Fruit fly (Drosophila melanogaster): ENCODE measurements around the gene CG43050.

CG43050 gene

DNA sequence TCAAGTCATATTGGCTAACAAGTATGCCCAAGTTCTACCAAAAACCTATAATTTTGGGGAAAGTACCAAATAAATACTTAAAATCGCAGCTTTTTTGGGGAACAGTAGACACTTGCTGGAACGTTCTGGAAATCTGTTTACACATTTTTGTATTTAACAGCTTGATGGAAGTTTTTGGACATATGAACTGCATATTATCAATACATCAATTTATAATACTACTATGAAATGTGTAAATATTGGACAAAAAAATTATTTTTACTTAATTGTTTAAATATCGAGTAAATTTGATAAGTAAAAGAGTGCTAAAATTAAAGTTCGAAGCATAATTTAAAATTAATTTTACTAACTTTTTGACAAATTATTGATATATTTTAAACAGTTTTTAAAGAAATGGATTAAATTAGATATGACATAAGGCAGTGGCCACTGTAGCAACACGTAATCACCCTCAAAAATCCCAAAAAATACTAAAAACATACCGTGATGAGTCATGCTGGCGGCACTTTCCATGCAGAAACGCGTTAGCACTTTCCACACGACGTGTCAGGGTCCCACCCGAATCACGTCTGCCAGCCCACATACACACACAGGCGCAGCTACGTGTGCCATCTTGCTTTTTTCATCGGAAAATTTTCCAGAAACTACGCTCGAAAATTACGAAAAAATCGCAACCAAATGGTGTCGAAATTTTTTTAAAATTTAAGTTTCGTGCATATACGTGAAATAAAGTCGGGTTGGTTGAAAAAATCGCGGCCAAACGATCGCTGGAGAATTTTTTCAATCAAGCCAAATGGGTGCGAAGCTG lies 46.1 kb downstream of the CG43050 start, which contains the start of gene Sirt1:
TSS of gene Sirt1 (plus strand) at position 571 of the 808 bp plus-strand sequence.
- TF ChIP-seq CG17801 (GFP tag; optimal IDR thresholded peaks at IDR 0.05; ENCODE audit: partially characterized antibody), result peak; percentile 65

- no peak for TF ChIP-seq CG17801 (GFP tag; optimal IDR thresholded peaks at IDR 0.05; ENCODE audit: partially characterized antibody)
These were observed 46.8 kb downstream of the CG43050 start, which contains the start of gene DnaJ-H for dm6 chr2L:13165802-13166347. DnaJ-H (minus strand) TSS chr2L:13166072.

Data from ovary, adult (tissue).